Fruit fly (Drosophila melanogaster) whole organism, embryonic: ENCODE data around the gene Rsph1.
A peak's percentile ranks its signal among the peaks of the same experiment; 100 is the strongest.

Source experiments
- Asciz ChIP-seq: fragments of 200-800 bp; sonication (Bioruptor generic); optimal IDR thresholded peaks from 2 replicates; lab custom pipeline; 2017; ENCODE audit warnings: missing biosample characterization, mild to moderate bottlenecking, missing genetic modification characterization, missing genetic modification reagents
- B-H1 ChIP-seq: fragments of 200-800 bp; sonication (Bioruptor generic); IDR thresholded peaks from 3 replicates; pipeline ENCODE4 v1.3.6; 2022; ENCODE audit warnings: missing biosample characterization, missing genetic modification characterization
- CG10654 ChIP-seq: fragments of 200-800 bp; sonication (Bioruptor generic); optimal IDR thresholded peaks from 2 replicates; lab custom pipeline; 2016; ENCODE audit warnings: missing biosample characterization, missing genetic modification characterization
- CG10979 ChIP-seq: fragments of 200-800 bp; sonication (Bioruptor generic); optimal IDR thresholded peaks from 2 replicates; lab custom pipeline; 2018; ENCODE audit warnings: missing biosample characterization, mild to moderate bottlenecking, missing genetic modification characterization, moderate library complexity
- CG11085 ChIP-seq: fragments of 200-800 bp; sonication (Bioruptor generic); IDR thresholded peaks from 2 replicates; pipeline ENCODE4 v1.3.6; 2022; ENCODE audit warnings: missing biosample characterization, missing genetic modification characterization
- CG11504 ChIP-seq: fragments of 200-800 bp; sonication (Bioruptor generic); optimal IDR thresholded peaks from 3 replicates; lab custom pipeline; 2019; ENCODE audit warnings: missing biosample characterization, mild to moderate bottlenecking, missing genetic modification characterization, moderate library complexity
- CG11560 ChIP-seq: fragments of 200-800 bp; sonication (Bioruptor generic); IDR thresholded peaks from 3 replicates; pipeline ENCODE4 v1.3.6; 2022; ENCODE audit warnings: missing biosample characterization, missing genetic modification characterization
- CG13296 ChIP-seq: fragments of 200-800 bp; sonication (Bioruptor generic); optimal IDR thresholded peaks from 3 replicates; lab custom pipeline; 2018; ENCODE audit warnings: missing biosample characterization, mild to moderate bottlenecking, missing genetic modification characterization
- CG1602 ChIP-seq: fragments of 200-800 bp; sonication (Bioruptor generic); optimal IDR thresholded peaks from 3 replicates; lab custom pipeline; 2016; ENCODE audit warnings: missing biosample characterization, missing genetic modification characterization
- CG2120 ChIP-seq: fragments of 200-800 bp; sonication (Bioruptor generic); optimal IDR thresholded peaks from 3 replicates; lab custom pipeline; 2016; ENCODE audit warnings: missing biosample characterization, missing genetic modification characterization
- CG31365 ChIP-seq: fragments of 200-800 bp; sonication (Bioruptor generic); optimal IDR thresholded peaks from 2 replicates; lab custom pipeline; 2018; ENCODE audit warnings: missing biosample characterization, mild to moderate bottlenecking, missing genetic modification characterization
- CG33557 ChIP-seq: fragments of 200-800 bp; sonication (Bioruptor generic); optimal IDR thresholded peaks from 2 replicates; lab custom pipeline; 2019; ENCODE audit warnings: missing biosample characterization, mild to moderate bottlenecking, missing genetic modification characterization, moderate library complexity
- CG34224 ChIP-seq: fragments of 200-800 bp; sonication (Bioruptor generic); IDR thresholded peaks from 3 replicates; pipeline ENCODE4 v1.3.6; 2022; ENCODE audit warnings: missing biosample characterization, missing genetic modification characterization; ENCODE audit not compliant: partially characterized antibody
- CG34376 ChIP-seq: fragments of 200-800 bp; sonication (Bioruptor generic); optimal IDR thresholded peaks from 2 replicates; lab custom pipeline; 2018; ENCODE audit warnings: missing biosample characterization, mild to moderate bottlenecking, missing genetic modification characterization
- CG6654 ChIP-seq: fragments of 200-800 bp; sonication (Bioruptor generic); optimal IDR thresholded peaks from 2 replicates; lab custom pipeline; 2017; ENCODE audit warnings: missing biosample characterization, mild to moderate bottlenecking, missing genetic modification characterization
- CG7556 ChIP-seq: fragments of 200-800 bp; sonication (Bioruptor generic); optimal IDR thresholded peaks from 2 replicates; lab custom pipeline; 2017; ENCODE audit warnings: missing biosample characterization, mild to moderate bottlenecking, missing genetic modification characterization
- CG8388 ChIP-seq: fragments of 200-800 bp; sonication (Bioruptor generic); optimal IDR thresholded peaks from 2 replicates; lab custom pipeline; 2019; ENCODE audit warnings: missing biosample characterization, mild to moderate bottlenecking, missing genetic modification characterization, moderate library complexity
- CG9797 ChIP-seq: fragments of 200-800 bp; sonication (Bioruptor generic); optimal IDR thresholded peaks from 3 replicates; lab custom pipeline; 2018; ENCODE audit warnings: missing biosample characterization, mild to moderate bottlenecking, missing genetic modification characterization
- Camta ChIP-seq: fragments of 200-800 bp; sonication (Bioruptor generic); optimal IDR thresholded peaks from 2 replicates; lab custom pipeline; 2016; ENCODE audit warnings: missing biosample characterization, missing genetic modification characterization
- D ChIP-seq, 2 experiments: fragments of 200-800 bp in 1 of 2; fragments of >200 bp in 1 of 2; sonication (Bioruptor generic) in 1 of 2; optimal IDR thresholded peaks; 2 replicates in 1 of 2; 3 replicates in 1 of 2; lab custom pipeline; 2017; ENCODE audit warnings: mild to moderate bottlenecking in 1 of 2, missing biosample characterization in 1 of 2, missing genetic modification characterization in 1 of 2, missing genetic modification reagents in 1 of 2
- Drgx ChIP-seq: fragments of 200-800 bp; sonication (Bioruptor generic); IDR thresholded peaks from 2 replicates; pipeline ENCODE4 v1.3.6; 2022; ENCODE audit warnings: missing biosample characterization, missing genetic modification characterization
- Hmx ChIP-seq: fragments of 200-800 bp; sonication (Bioruptor generic); optimal IDR thresholded peaks from 2 replicates; lab custom pipeline; 2016; ENCODE audit warnings: missing biosample characterization, missing genetic modification characterization
- NFAT ChIP-seq: fragments of 200-800 bp; sonication (Bioruptor generic); IDR thresholded peaks from 2 replicates; pipeline ENCODE4 v1.3.6; 2022; ENCODE audit warnings: missing biosample characterization, missing genetic modification characterization
- Nf-YA ChIP-seq: fragments of 200-800 bp; sonication (Bioruptor generic); IDR thresholded peaks from 2 replicates; pipeline ENCODE4 v1.3.6; 2022; ENCODE audit warnings: missing biosample characterization, missing genetic modification characterization
- Rx ChIP-seq: fragments of 200-800 bp; sonication (Bioruptor generic); IDR thresholded peaks from 2 replicates; pipeline ENCODE4 v1.3.6; 2022; ENCODE audit warnings: missing biosample characterization, missing genetic modification characterization
- Sox102F ChIP-seq: fragments of 200-800 bp; sonication (Bioruptor generic); optimal IDR thresholded peaks from 2 replicates; lab custom pipeline; 2018; ENCODE audit warnings: missing biosample characterization, mild to moderate bottlenecking, missing genetic modification characterization, moderate library complexity
- Spps ChIP-seq: fragments of 200-800 bp; sonication (Bioruptor generic); optimal IDR thresholded peaks from 2 replicates; lab custom pipeline; 2018; ENCODE audit warnings: missing biosample characterization, mild to moderate bottlenecking, missing genetic modification characterization
- Sry-β ChIP-seq: fragments of 200-800 bp; sonication (Bioruptor generic); optimal IDR thresholded peaks from 2 replicates; lab custom pipeline; 2018; ENCODE audit warnings: missing biosample characterization, mild to moderate bottlenecking, missing genetic modification characterization, moderate library complexity
- YL-1 ChIP-seq: fragments of 200-800 bp; sonication (Bioruptor generic); optimal IDR thresholded peaks from 3 replicates; lab custom pipeline; 2017; ENCODE audit warnings: missing biosample characterization, mild to moderate bottlenecking, missing genetic modification characterization
- aop ChIP-seq: fragments of 200-800 bp; sonication (Bioruptor generic); IDR thresholded peaks from 2 replicates; pipeline ENCODE4 v1.3.6; 2022; ENCODE audit warnings: missing biosample characterization, missing genetic modification characterization
- ato ChIP-seq: fragments of 200-800 bp; sonication (Bioruptor generic); IDR thresholded peaks from 2 replicates; pipeline ENCODE4 v1.3.6; 2022; ENCODE audit warnings: missing biosample characterization, missing genetic modification characterization; ENCODE audit not compliant: partially characterized antibody
- br ChIP-seq: fragments of >200 bp; optimal IDR thresholded peaks from 2 replicates; lab custom pipeline; 2017
- btn ChIP-seq: fragments of 200-800 bp; sonication (Bioruptor generic); optimal IDR thresholded peaks from 2 replicates; lab custom pipeline; 2016; ENCODE audit warnings: missing biosample characterization, missing genetic modification characterization
- dysf ChIP-seq: fragments of 200-800 bp; sonication (Bioruptor generic); IDR thresholded peaks from 3 replicates; pipeline ENCODE4 v1.3.6; 2022; ENCODE audit warnings: missing biosample characterization, missing genetic modification characterization
- fd96Cb ChIP-seq: fragments of 200-800 bp; sonication (Bioruptor generic); optimal IDR thresholded peaks from 2 replicates; lab custom pipeline; 2018; ENCODE audit warnings: missing biosample characterization, mild to moderate bottlenecking, missing genetic modification characterization, moderate library complexity
- kni ChIP-seq: fragments of 200-800 bp; sonication (Bioruptor generic); optimal IDR thresholded peaks from 3 replicates; lab custom pipeline; 2017; ENCODE audit warnings: mild to moderate bottlenecking, missing biosample characterization, missing genetic modification reagents, missing genetic modification characterization
- lab ChIP-seq: fragments of 200-800 bp; sonication (Bioruptor generic); optimal IDR thresholded peaks from 3 replicates; lab custom pipeline; 2017; ENCODE audit warnings: missing biosample characterization, missing genetic modification characterization, mild to moderate bottlenecking, moderate library complexity, missing genetic modification reagents
- oc ChIP-seq: fragments of 200-800 bp; sonication (Bioruptor generic); optimal IDR thresholded peaks from 2 replicates; lab custom pipeline; 2018; ENCODE audit warnings: missing biosample characterization, mild to moderate bottlenecking, missing genetic modification characterization, moderate library complexity
- otp ChIP-seq: fragments of 200-800 bp; sonication (Bioruptor generic); IDR thresholded peaks from 3 replicates; pipeline ENCODE4, ENCODE4 v1.3.6; 2022; ENCODE audit warnings: missing biosample characterization, missing genetic modification characterization
- p53 ChIP-seq: fragments of 200-800 bp; sonication (Bioruptor generic); optimal IDR thresholded peaks from 2 replicates; lab custom pipeline; 2016; ENCODE audit warnings: missing biosample characterization, missing genetic modification characterization
- pho ChIP-seq: fragments of 200-800 bp; sonication (Bioruptor generic); optimal IDR thresholded peaks from 2 replicates; lab custom pipeline; 2016; ENCODE audit warnings: missing biosample characterization, missing genetic modification characterization
- phol ChIP-seq: fragments of 200-800 bp; sonication (Bioruptor generic); optimal IDR thresholded peaks from 3 replicates; lab custom pipeline; 2018; ENCODE audit warnings: missing biosample characterization, mild to moderate bottlenecking, missing genetic modification characterization, moderate library complexity
- shn ChIP-seq: fragments of 200-800 bp; sonication (Bioruptor generic); optimal IDR thresholded peaks from 3 replicates; lab custom pipeline; 2016; ENCODE audit warnings: missing biosample characterization, missing genetic modification characterization
- slp2 ChIP-seq: fragments of 200-800 bp; sonication (Bioruptor generic); optimal IDR thresholded peaks from 2 replicates; lab custom pipeline; 2016; ENCODE audit warnings: missing biosample characterization, missing genetic modification characterization
- stc ChIP-seq: fragments of 200-800 bp; sonication (Bioruptor generic); IDR thresholded peaks from 2 replicates; pipeline ENCODE4 v1.3.6; 2022; ENCODE audit warnings: missing biosample characterization, missing genetic modification characterization
- trem ChIP-seq: fragments of 200-800 bp; optimal IDR thresholded peaks from 3 replicates; lab custom pipeline; 2019; ENCODE audit warnings: missing biosample characterization, mild to moderate bottlenecking, missing genetic modification characterization, moderate library complexity
- trh ChIP-seq: fragments of 200-800 bp; sonication (Bioruptor generic); optimal IDR thresholded peaks from 2 replicates; lab custom pipeline; 2016; ENCODE audit warnings: missing biosample characterization, missing genetic modification characterization
- tup ChIP-seq: fragments of 200-800 bp; sonication (Bioruptor generic); optimal IDR thresholded peaks from 2 replicates; lab custom pipeline; 2016; ENCODE audit warnings: missing biosample characterization, mild to moderate bottlenecking, missing genetic modification characterization, moderate library complexity
- wor ChIP-seq: fragments of 200-800 bp; sonication (Bioruptor generic); IDR thresholded peaks from 2 replicates; pipeline ENCODE4 v1.3.6; 2022; ENCODE audit warnings: missing biosample characterization, missing genetic modification characterization
- zfh1 ChIP-seq: fragments of 200-800 bp; sonication (Bioruptor generic); IDR thresholded peaks from 3 replicates; pipeline ENCODE4 v1.3.6; 2022; ENCODE audit warnings: missing biosample characterization, missing genetic modification characterization

The Rsph1 gene

dm6 chr2L:13176701-13177249, 6.5 kb upstream of the Rsph1 start, which contains the start of the genes Sfmbt and CG5439 (continued):
- TF ChIP-seq CG13296 (no peak), phol (peak; percentile 84), trem (peak; percentile 79), CG9797 (GFP tag; lab: Kevin White, UChicago) (peak; percentile 55), fd96Cb (peak; percentile 48), Asciz (GFP tag; lab: Kevin White, UChicago) (no peak), NFAT (GFP tag; lab: Robert Waterston, UW) (peak; percentile 73), pho (GFP tag; lab: Kevin White, UChicago) (peak; percentile 88), Drgx (GFP tag; lab: Robert Waterston, UW) (peak; percentile 34; the same call in 1 of the 2 replicates), kni (GFP tag; lab: Kevin White, UChicago) (no peak), B-H1 (GFP tag; lab: Robert Waterston, UW) (peak; percentile 32; the same call in 2 of the 3 replicates), CG6654 (GFP tag; lab: Kevin White, UChicago) (peak; percentile 18), tup (GFP tag; lab: Kevin White, UChicago) (peak; percentile 26), Sox102F (GFP tag; lab: Kevin White, UChicago) (no peak), CG2120 (GFP tag; lab: Kevin White, UChicago) (peak; percentile 92), CG1602 (GFP tag; lab: Kevin White, UChicago) (peak; percentile 83), oc (no peak), CG31365 (no peak), ato (peak; percentile 43), btn (GFP tag; lab: Kevin White, UChicago) (peak; percentile 19), CG34224 (GFP tag; lab: Robert Waterston, UW) (no peak; the same call in 2 of the 3 replicates), p53 (peak; percentile 65), D (optimal IDR thresholded peaks at IDR 0.05; lab: Kevin White, UChicago) (no peak), D (GFP tag; optimal IDR thresholded peaks at IDR 0.05; lab: Kevin White, UChicago) (peak; percentile 49), CG10979 (tag; lab: Kevin White, UChicago) (peak; percentile 62), CG11085 (GFP tag; lab: Robert Waterston, UW) (peak; percentile 72), shn (GFP tag; lab: Kevin White, UChicago) (peak; percentile 83), CG8388 (peak; percentile 65), Nf-YA (GFP tag; lab: Robert Waterston, UW) (no peak), trh (GFP tag; lab: Kevin White, UChicago) (peak; percentile 64), wor (GFP tag; lab: Robert Waterston, UW) (0 out of 2 replicates have a peak, but pooled peaks have one; percentile 28), aop (GFP tag; lab: Robert Waterston, UW) (no peak), CG11560 (tag; lab: Robert Waterston, UW) (peak; percentile 65; the same call in 2 of the 3 replicates), CG7556 (GFP tag; lab: Kevin White, UChicago) (no peak), dysf (GFP tag; lab: Robert Waterston, UW) (peak; percentile 74), Spps (tag; lab: Kevin White, UChicago) (peak; percentile 22), CG34376 (GFP tag; lab: Kevin White, UChicago) (peak; percentile 74), Hmx (GFP tag; lab: Kevin White, UChicago) (peak; percentile 33), Rx (GFP tag; lab: Robert Waterston, UW) (no peak; the same call in 1 of the 2 replicates), CG33557 (GFP tag; lab: Kevin White, UChicago) (peak; percentile 62), slp2 (GFP tag; lab: Kevin White, UChicago) (peak; percentile 73), Sry-β (GFP tag; lab: Kevin White, UChicago) (peak; percentile 80), stc (GFP tag; lab: Robert Waterston, UW) (no peak), zfh1 (GFP tag; lab: Robert Waterston, UW) (0 out of 3 replicates have a peak, but pooled peaks have one; percentile 8), YL-1 (GFP tag; lab: Kevin White, UChicago) (peak; percentile 94), CG11504 (tag; lab: Kevin White, UChicago) (no peak), otp (GFP tag; lab: Robert Waterston, UW) (no peak), br (lab: Kevin White, UChicago) (no peak), CG10654 (GFP tag; lab: Kevin White, UChicago) (peak; percentile 67), lab (GFP tag; lab: Kevin White, UChicago) (no peak), Camta (peak; percentile 79)
